Fruit fly (Drosophila melanogaster): ENCODE results near the gene Acp36DE.

Gene Acp36DE

dm6 chr2L:18340921-18341320 lies 17.9 kb downstream of the Acp36DE start:
- TF ChIP-seq noc (tag; optimal IDR thresholded peaks at IDR 0.05), result no peak

- no peak for TF ChIP-seq noc (tag; optimal IDR thresholded peaks at IDR 0.05)
Measured at dm6 chr2L:18336531-18336930, 22.3 kb downstream of the Acp36DE start.

DNA sequence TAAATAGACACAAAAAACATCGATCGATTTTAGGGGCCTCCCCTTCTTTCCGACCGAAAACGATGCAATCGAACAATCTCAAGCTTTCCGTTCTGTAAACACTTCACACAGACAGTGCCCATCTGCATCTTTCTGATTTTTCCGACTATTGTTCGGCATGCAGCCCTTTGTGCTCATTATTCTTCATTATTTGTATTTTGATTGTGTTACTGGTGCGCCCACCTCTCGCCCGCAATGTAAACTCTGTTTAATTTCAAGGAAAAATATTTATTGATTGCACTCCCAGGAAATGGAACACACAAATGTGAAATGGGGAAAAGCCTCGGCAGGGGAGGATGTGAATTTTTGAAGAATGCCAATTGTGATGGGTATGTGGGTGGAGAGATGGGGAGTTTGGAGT lies 23.2 kb downstream of the Acp36DE start:
- TF ChIP-seq noc (tag; optimal IDR thresholded peaks at IDR 0.05), result no peak

dm6 chr2L:18333831-18334437 lies 24.9 kb downstream of the Acp36DE start:
- no peak for TF ChIP-seq noc (tag; optimal IDR thresholded peaks at IDR 0.05)

DNA sequence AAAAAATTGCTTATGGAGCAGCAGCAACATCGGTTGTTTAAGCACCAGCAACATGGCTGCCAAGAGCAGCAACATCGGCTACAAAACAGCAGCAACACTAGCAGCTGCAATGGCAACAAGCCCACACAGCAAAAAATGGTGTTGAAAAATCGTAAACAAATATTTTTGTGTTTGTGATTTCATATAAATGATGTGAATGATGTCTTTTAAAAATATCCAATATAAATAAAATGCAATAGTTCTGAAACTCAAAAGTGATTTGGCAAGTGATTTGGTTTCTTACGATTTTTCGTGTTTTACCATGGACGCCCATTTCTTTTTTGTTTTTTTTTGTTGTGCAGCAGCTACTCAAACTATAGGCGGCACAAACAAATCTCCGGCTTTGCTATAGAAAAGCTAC lies 27.2 kb downstream of the Acp36DE start:
- TF ChIP-seq noc (tag; optimal IDR thresholded peaks at IDR 0.05), result no peak

dm6 chr2L:18328737-18329136 lies 30.1 kb downstream of the Acp36DE start:
- no peak for TF ChIP-seq noc (tag; optimal IDR thresholded peaks at IDR 0.05)

DNA sequence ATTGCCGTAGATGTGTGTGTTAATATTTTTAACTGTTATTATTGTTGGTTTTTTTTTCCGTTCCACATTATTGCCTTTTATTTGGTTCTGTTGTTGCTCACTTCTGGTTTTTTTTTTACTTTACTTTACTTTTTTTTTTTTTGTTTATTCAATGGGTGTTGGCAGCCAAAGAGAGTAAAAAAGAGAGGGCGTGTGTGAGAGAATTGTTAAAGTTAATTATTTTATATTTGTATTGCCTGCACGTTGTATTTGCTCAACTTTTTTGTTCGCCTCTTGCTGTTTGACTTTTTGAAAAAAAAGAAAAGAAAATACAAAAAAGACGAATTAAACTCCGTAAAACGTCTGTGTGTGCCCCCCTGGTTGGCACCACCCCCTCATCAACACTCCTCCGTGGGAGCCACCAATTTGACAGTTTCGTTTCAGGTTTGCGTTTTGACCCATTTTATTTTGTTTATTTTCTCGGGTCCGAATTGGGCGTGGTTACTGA lies 31.2 kb downstream of the Acp36DE start:
- no peak for TF ChIP-seq noc (tag; optimal IDR thresholded peaks at IDR 0.05)

DNA sequence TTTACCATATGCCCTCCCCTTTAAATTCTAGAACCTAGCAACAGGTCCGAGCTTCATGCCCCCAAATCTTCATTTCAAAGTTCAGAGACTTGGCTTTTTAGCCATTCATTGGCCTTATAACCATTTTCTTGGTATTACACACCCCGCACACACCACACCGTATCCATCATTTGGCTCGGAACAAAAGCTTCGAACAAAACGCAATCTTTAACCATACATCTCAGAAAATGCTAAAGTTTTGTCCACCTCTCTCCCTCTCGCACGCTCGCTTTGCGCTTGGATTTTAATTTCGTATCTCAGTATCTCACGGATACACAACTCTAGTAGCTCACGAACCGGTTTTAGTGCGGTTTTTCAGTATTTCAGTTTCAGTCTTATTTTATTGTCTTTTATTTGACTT lies 31.8 kb downstream of the Acp36DE start:
- no peak for TF ChIP-seq noc (tag; optimal IDR thresholded peaks at IDR 0.05)

- peak; percentile 71 for TF ChIP-seq noc (tag; optimal IDR thresholded peaks at IDR 0.05)
Measured at dm6 chr2L:18325120-18325581, 33.7 kb downstream of the Acp36DE start.

DNA sequence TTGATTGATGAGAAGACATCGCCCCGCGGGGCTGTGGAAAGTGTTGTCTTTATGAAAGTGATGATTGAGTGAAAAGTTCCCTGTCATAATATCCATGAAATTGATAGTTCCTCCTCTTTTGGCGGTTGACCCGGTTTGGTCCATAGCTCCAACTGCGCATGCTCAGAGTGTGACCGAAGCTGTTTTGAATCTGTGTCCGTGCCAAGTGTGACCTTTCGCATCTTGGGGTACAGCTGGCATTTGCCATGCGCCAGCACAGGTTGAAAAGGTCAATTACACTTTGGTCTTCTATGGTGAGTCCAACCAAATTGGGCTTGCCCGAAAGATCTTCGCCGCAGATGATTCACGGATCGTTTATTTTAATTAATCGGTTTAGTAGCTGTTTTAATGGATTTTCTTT lies 37.9 kb downstream of the Acp36DE start:
- TF ChIP-seq noc (tag; optimal IDR thresholded peaks at IDR 0.05), result no peak

DNA sequence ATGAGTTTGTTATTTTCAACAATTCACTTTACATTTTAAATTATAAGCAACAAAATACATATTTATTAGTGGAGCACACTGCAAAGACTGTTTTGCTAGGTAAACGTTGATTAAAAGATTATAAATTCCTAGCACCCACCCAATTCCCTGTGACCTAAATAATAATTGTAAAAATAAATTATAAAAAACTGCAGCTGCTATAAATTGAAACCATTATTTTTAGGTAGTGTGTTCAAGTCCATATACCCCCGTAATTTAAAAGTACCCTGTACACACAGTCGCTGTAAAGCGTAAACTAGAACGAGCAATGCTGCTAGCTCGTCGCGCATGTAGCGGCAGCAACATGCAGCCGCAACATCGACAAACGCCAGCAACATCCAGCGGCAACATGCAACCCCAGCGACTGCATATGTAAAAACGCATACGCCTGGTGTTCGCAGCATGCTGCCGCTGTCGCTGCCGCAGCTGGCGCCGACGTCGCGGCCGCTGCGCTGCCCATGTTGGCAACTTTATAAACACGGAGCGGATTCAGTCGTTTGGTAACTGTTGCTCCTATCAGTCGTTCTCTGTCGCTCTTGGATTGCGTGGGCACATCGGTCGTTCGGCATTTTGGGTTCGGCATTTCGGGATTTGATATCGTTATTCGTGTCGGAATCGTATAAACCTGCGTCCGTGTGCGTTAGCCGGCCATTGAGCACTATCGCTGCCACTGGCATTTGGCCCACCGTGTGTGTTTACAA lies 39.1 kb downstream of the Acp36DE start, which contains the start of gene Fas3:
TSS of gene Fas3 (plus strand) at position 526 of the 740 bp plus-strand sequence.
- no peak for TF ChIP-seq noc (tag; optimal IDR thresholded peaks at IDR 0.05)

dm6 chr2L:18315454-18315853 lies 43.4 kb downstream of the Acp36DE start:
- no peak for TF ChIP-seq noc (tag; optimal IDR thresholded peaks at IDR 0.05)

DNA sequence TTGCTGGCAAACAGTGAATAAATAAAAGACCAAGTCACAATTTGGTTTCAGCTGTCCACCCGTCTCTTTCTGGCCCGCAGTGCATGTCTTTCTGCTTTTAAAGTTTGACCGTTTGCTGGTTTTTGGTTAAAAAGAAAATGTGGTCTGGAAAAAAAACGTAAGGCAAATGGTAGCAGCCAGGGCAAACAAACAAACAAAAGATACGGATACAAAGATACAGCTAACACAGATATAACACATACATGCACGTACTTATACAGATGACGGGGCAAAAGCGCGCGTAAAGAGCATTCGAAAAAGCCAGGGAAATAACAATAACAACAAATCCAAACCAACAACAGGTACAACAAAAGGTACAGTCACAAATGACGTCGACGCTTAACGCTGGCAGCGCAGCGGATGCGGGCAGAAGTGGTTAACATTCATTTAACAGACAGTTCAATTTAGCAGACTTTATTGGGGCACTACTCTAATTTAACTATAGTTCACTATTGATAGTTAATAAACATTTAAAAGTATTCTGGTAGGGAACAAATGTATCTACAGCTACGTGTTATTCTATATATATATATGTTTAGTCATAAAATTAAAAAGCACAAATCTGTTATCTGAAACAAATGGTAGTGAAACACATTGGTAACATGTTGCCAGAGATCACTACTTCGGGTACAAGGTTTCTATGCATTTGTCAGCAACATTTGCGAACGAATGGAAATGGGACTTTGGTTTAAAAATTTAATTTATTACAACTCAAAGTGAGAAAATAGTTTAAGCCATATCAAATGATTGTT lies 44.7 kb downstream of the Acp36DE start:
- TF ChIP-seq noc (tag; optimal IDR thresholded peaks at IDR 0.05), result no peak

DNA sequence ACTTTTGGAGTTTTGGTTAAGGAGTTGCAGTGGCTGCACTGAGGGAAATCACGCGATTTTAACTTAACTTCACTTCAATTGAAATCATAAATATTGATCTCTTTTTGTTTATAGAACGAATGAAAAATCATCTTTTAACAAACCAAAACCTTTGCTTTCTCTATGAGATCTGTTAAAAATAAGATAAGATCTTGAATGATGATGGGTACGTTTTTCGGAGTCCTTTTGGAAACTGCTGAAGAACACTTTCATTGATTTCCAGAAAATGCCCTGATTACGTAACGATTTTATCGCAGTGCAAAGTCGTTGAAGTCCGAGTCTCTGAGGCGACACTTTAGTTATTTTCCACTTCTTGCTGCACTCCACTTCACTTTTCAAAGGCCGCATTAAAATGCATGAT lies 46.5 kb downstream of the Acp36DE start:
- no peak for TF ChIP-seq noc (tag; optimal IDR thresholded peaks at IDR 0.05)

DNA sequence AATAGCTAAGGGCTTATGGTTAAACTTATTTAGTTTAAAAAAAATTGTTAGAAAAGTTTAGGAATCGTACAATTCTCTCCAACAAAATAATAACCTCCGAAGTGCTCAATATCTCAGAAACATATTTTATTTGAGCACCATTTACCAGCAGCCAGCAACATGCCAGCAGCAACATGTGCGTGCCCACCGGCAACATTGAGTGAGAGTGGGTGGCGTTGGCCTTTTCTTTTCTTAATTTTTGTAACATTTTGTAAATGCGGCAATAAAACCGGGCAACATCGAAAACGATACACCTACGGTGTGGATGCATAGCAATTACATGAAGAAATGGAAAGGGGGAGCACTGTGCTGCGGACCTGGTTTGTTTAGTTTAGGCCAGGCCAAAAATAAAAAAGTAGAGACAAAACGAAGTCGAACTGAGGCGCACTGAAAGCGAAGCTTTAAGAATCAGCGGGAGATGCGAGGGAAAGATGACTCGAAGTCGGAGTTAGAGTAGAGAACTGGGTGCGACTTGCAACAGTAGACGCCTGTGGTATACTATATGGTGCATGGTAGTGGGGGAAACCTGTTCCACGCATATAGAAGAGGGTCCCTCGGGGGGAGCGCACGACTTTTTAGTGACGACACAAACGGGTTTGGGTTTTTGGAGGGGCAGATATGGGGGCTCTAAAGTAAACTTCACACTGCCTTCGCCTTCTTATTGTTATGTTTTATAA lies 47.1 kb downstream of the Acp36DE start:
- no peak for TF ChIP-seq noc (tag; optimal IDR thresholded peaks at IDR 0.05)

DNA sequence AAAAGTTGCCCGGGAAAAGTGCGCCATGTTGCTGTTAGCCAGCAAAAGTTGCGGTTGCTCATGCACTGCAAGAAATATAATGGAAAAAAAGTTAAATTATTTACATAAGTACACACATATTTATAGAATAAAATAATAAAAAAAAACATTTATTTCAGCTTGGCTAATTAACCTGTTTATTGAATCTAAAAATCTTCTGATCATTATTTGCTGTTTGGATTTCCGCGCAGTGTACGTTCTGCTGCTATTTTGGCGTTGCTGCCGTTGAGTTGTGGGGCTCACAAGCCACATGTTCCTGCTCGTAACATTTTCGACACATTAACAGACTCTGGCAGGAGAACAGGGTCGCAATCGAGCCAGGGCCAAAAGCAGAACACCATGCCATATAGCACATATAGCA lies 48.3 kb downstream of the Acp36DE start:
- TF ChIP-seq noc (tag; optimal IDR thresholded peaks at IDR 0.05), result no peak

All from whole organism, larva.